Worm (Caenorhabditis elegans) whole organism, L1 larva: ENCODE measurements around the gene sru-35.

Experiments
- C04F5.9 ChIP-seq: sonication (generic microtip); optimal IDR thresholded peaks from 2 replicates; lab custom pipeline; 2016; ENCODE audit warnings: missing genetic modification characterization, missing compliant biosample characterization
- C34B4.2 ChIP-seq: sonication (generic microtip); optimal IDR thresholded peaks from 2 replicates; lab custom pipeline; 2017; ENCODE audit warnings: mild to moderate bottlenecking, missing genetic modification characterization, missing compliant biosample characterization
- Y116A8C.19 ChIP-seq: sonication (generic microtip); optimal IDR thresholded peaks from 2 replicates; lab custom pipeline; 2016; ENCODE audit warnings: missing compliant biosample characterization, missing genetic modification characterization, borderline replicate concordance
- aha-1 ChIP-seq: fragments of 150-350 bp; optimal IDR thresholded peaks from 2 replicates; lab custom pipeline; 2014; ENCODE audit warnings: missing biosample characterization, missing genetic modification characterization
- aly-2 ChIP-seq: fragments of 150-350 bp; optimal IDR thresholded peaks from 2 replicates; lab custom pipeline; 2014; ENCODE audit warnings: missing biosample characterization, missing genetic modification characterization
- ama-1 ChIP-seq: fragments of 150-350 bp; optimal IDR thresholded peaks from 2 replicates; lab custom pipeline; 2014
- blmp-1 ChIP-seq: fragments of 150-350 bp; optimal IDR thresholded peaks from 2 replicates; lab custom pipeline; 2014; ENCODE audit warnings: missing biosample characterization, missing genetic modification characterization
- ceh-63 ChIP-seq: fragments of 200-800 bp; sonication (Bioruptor generic); optimal IDR thresholded peaks from 2 replicates; lab custom pipeline; 2018; ENCODE audit warnings: mild to moderate bottlenecking, missing genetic modification characterization, missing compliant biosample characterization
- ceh-88 ChIP-seq: fragments of 200-800 bp; sonication (Bioruptor generic); IDR thresholded peaks from 2 replicates; pipeline ENCODE4 v1.3.6; 2022; ENCODE audit warnings: missing genetic modification characterization, missing compliant biosample characterization
- ces-1 ChIP-seq: fragments of 150-350 bp; optimal IDR thresholded peaks from 2 replicates; lab custom pipeline; 2014; ENCODE audit warnings: missing biosample characterization, missing genetic modification reagents, missing genetic modification characterization
- efl-1 ChIP-seq, 4 experiments: fragments of 150-350 bp; optimal IDR thresholded peaks in 3 of 4; peaks in 1 of 4; 1 replicate in 1 of 4; 2 replicates in 3 of 4; lab custom pipeline; 2014; ENCODE audit warnings: missing biosample characterization in 2 of 4, missing genetic modification characterization in 2 of 4, missing genetic modification reagents in 2 of 4
- efl-3 ChIP-seq: fragments of 200-800 bp; sonication (Bioruptor generic); optimal IDR thresholded peaks from 2 replicates; lab custom pipeline; 2018; ENCODE audit warnings: mild to moderate bottlenecking, missing genetic modification characterization, missing compliant biosample characterization
- egl-27 ChIP-seq, 2 experiments: fragments of 150-350 bp in 1 of 2; sonication (generic microtip); optimal IDR thresholded peaks; 3 replicates each; lab custom pipeline; 2017 to 2018; ENCODE audit warnings: missing biosample characterization in 2 of 2, missing genetic modification characterization in 2 of 2, missing genetic modification reagents in 2 of 2
- elt-2 ChIP-seq: sonication (generic microtip); optimal IDR thresholded peaks from 2 replicates; lab custom pipeline; 2016; ENCODE audit warnings: missing genetic modification characterization, mild to moderate bottlenecking, inconsistent platforms, missing compliant biosample characterization, missing genetic modification reagents
- ets-5 ChIP-seq: fragments of 200-800 bp; sonication (Bioruptor generic); IDR thresholded peaks from 2 replicates; pipeline ENCODE4 v1.3.6; 2022; ENCODE audit warnings: missing genetic modification characterization, missing compliant biosample characterization
- fkh-4 ChIP-seq: sonication (generic microtip); optimal IDR thresholded peaks from 2 replicates; lab custom pipeline; 2016; ENCODE audit warnings: missing compliant biosample characterization, missing genetic modification characterization, borderline replicate concordance
- hlh-17 ChIP-seq: fragments of 200-800 bp; sonication (Bioruptor generic); optimal IDR thresholded peaks from 2 replicates; lab custom pipeline; 2018; ENCODE audit warnings: missing genetic modification characterization, mild to moderate bottlenecking, missing compliant biosample characterization, moderate library complexity, borderline replicate concordance
- hlh-4 ChIP-seq: sonication (generic microtip); optimal IDR thresholded peaks from 2 replicates; lab custom pipeline; 2016; ENCODE audit warnings: mild to moderate bottlenecking, missing genetic modification characterization, missing compliant biosample characterization
- hpl-2 ChIP-seq: fragments of 150-350 bp; optimal IDR thresholded peaks from 2 replicates; lab custom pipeline; 2014; ENCODE audit warnings: missing biosample characterization, missing genetic modification reagents, missing genetic modification characterization
- irx-1 ChIP-seq: sonication (generic microtip); optimal IDR thresholded peaks from 2 replicates; lab custom pipeline; 2016; ENCODE audit warnings: missing genetic modification characterization, missing compliant biosample characterization
- lin-13 ChIP-seq: fragments of 150-350 bp; optimal IDR thresholded peaks from 2 replicates; lab custom pipeline; 2014; ENCODE audit warnings: missing biosample characterization, missing genetic modification reagents, missing genetic modification characterization
- lin-14 ChIP-seq: fragments of 200-800 bp; sonication (Bioruptor generic); optimal IDR thresholded peaks from 2 replicates; lab custom pipeline; 2018; ENCODE audit warnings: mild to moderate bottlenecking, missing genetic modification characterization, moderate library complexity, missing compliant biosample characterization
- lin-15B ChIP-seq: fragments of 150-350 bp; sonication (generic microtip); optimal IDR thresholded peaks from 3 replicates; lab custom pipeline; 2014; ENCODE audit warnings: missing biosample characterization, missing genetic modification characterization
- lir-3 ChIP-seq: sonication (generic microtip); optimal IDR thresholded peaks from 2 replicates; lab custom pipeline; 2016; ENCODE audit warnings: mild to moderate bottlenecking, missing genetic modification characterization, moderate library complexity, missing compliant biosample characterization; ENCODE audit not compliant: poor library complexity
- mab-9 ChIP-seq: fragments of 200-800 bp; sonication (Bioruptor generic); IDR thresholded peaks from 2 replicates; pipeline ENCODE4 v1.3.6; 2022; ENCODE audit warnings: missing genetic modification reagents, missing genetic modification characterization, missing compliant biosample characterization
- nhr-11 ChIP-seq: fragments of 150-350 bp; optimal IDR thresholded peaks from 2 replicates; lab custom pipeline; 2014; ENCODE audit warnings: missing biosample characterization, missing genetic modification characterization
- nhr-12 ChIP-seq: sonication (generic microtip); optimal IDR thresholded peaks from 2 replicates; lab custom pipeline; 2017; ENCODE audit warnings: missing biosample characterization, missing genetic modification characterization
- nhr-19 ChIP-seq: fragments of 200-800 bp; sonication (Bioruptor generic); conservative IDR thresholded peaks from 2 replicates; pipeline ENCODE4 v1.3.6; 2022; ENCODE audit warnings: missing genetic modification characterization, missing compliant biosample characterization
- nhr-20 ChIP-seq: sonication (generic microtip); optimal IDR thresholded peaks from 2 replicates; lab custom pipeline; 2016; ENCODE audit warnings: mild to moderate bottlenecking, missing genetic modification characterization, missing compliant biosample characterization
- nhr-237 ChIP-seq: fragments of 150-350 bp; optimal IDR thresholded peaks from 2 replicates; lab custom pipeline; 2014; ENCODE audit warnings: missing biosample characterization, missing genetic modification characterization
- nhr-28 ChIP-seq: fragments of 150-350 bp; optimal IDR thresholded peaks from 2 replicates; lab custom pipeline; 2014; ENCODE audit warnings: missing biosample characterization, missing genetic modification characterization
- nhr-71 ChIP-seq: sonication (generic microtip); optimal IDR thresholded peaks from 2 replicates; lab custom pipeline; 2016; ENCODE audit warnings: mild to moderate bottlenecking, missing genetic modification characterization, moderate library complexity, missing compliant biosample characterization
- nhr-76 ChIP-seq: sonication (generic microtip); optimal IDR thresholded peaks from 2 replicates; lab custom pipeline; 2017; ENCODE audit warnings: missing biosample characterization, missing genetic modification characterization
- nhr-77 ChIP-seq: fragments of 150-350 bp; optimal IDR thresholded peaks from 2 replicates; lab custom pipeline; 2014; ENCODE audit warnings: missing biosample characterization, missing genetic modification characterization
- nhr-85 ChIP-seq: sonication (generic microtip); peaks from one replicate; lab custom pipeline; 2016; ENCODE audit warnings: missing genetic modification characterization, inconsistent platforms, missing compliant biosample characterization
- pqm-1 ChIP-seq: sonication (generic microtip); optimal IDR thresholded peaks from 3 replicates; lab custom pipeline; 2017; ENCODE audit warnings: missing biosample characterization, missing genetic modification characterization
- rnt-1 ChIP-seq: sonication (generic microtip); optimal IDR thresholded peaks from 2 replicates; lab custom pipeline; 2016; ENCODE audit warnings: mild to moderate bottlenecking, missing genetic modification characterization, moderate library complexity, missing compliant biosample characterization
- sox-4 ChIP-seq: sonication (generic microtip); optimal IDR thresholded peaks from 2 replicates; lab custom pipeline; 2016; ENCODE audit warnings: missing genetic modification characterization, missing compliant biosample characterization
- sptf-1 ChIP-seq: fragments of 150-350 bp; optimal IDR thresholded peaks from 2 replicates; lab custom pipeline; 2014; ENCODE audit warnings: missing biosample characterization, missing genetic modification characterization
- swsn-7 ChIP-seq: sonication (generic microtip); optimal IDR thresholded peaks from 2 replicates; lab custom pipeline; 2016; ENCODE audit warnings: missing genetic modification characterization, missing compliant biosample characterization
- tbx-2 ChIP-seq: sonication (generic microtip); optimal IDR thresholded peaks from 2 replicates; lab custom pipeline; 2016; ENCODE audit warnings: missing genetic modification characterization, missing compliant biosample characterization
- unc-30 ChIP-seq: sonication (generic microtip); optimal IDR thresholded peaks from 2 replicates; lab custom pipeline; 2017; ENCODE audit warnings: missing biosample characterization, missing genetic modification characterization
- unc-62 ChIP-seq: fragments of 150-350 bp; optimal IDR thresholded peaks from 2 replicates; lab custom pipeline; 2014; ENCODE audit warnings: missing biosample characterization, missing genetic modification reagents, missing genetic modification characterization
- unc-86 ChIP-seq: sonication (generic microtip); optimal IDR thresholded peaks from 2 replicates; lab custom pipeline; 2016; ENCODE audit warnings: missing genetic modification characterization, missing compliant biosample characterization
- unc-98 ChIP-seq: fragments of 200-800 bp; sonication (Bioruptor generic); IDR thresholded peaks from 2 replicates; pipeline ENCODE4 v1.3.6; 2022; ENCODE audit warnings: missing genetic modification characterization, missing compliant biosample characterization
- xbp-1 ChIP-seq: sonication (generic microtip); optimal IDR thresholded peaks from 2 replicates; lab custom pipeline; 2016; ENCODE audit warnings: missing genetic modification characterization, missing compliant biosample characterization
- zip-4 ChIP-seq: fragments of 200-800 bp; sonication (Bioruptor generic); optimal IDR thresholded peaks from 2 replicates; lab custom pipeline; 2018; ENCODE audit warnings: mild to moderate bottlenecking, missing genetic modification characterization, moderate library complexity, missing compliant biosample characterization
- ztf-11 ChIP-seq, 2 experiments: sonication (generic microtip); optimal IDR thresholded peaks; 2 replicates each; lab custom pipeline; 2016 to 2017; ENCODE audit warnings: missing genetic modification characterization in 2 of 2, missing biosample characterization in 1 of 2, missing compliant biosample characterization in 1 of 2

sru-35 gene

DNA sequence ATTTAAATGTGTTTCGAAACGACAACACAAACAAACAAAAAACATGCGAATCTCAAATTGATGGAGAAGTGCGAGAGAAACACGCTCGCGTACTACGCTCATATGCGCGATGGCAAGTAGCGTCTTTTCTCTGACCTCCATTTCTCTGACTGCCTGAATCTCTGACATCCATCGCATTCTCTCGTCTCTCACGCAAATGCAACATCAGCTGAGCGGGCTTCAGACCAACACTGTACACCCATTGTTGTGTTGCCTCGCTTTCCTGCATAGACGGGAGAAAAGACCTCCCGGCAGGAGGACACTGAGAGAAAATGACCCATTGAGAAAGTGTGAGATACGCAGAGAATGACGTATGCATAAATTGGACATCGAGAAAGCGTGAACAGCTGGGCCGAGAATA lies 7.9 kb downstream of the sru-35 start (continued):
- TF ChIP-seq elt-2 (tag; lab: Kevin White, UChicago), result peak; percentile 43
- TF ChIP-seq ces-1, result no peak
- peak; percentile 61 for TF ChIP-seq xbp-1 (tag; lab: Kevin White, UChicago)
- TF ChIP-seq efl-1 (optimal IDR thresholded peaks at IDR 0.05; lab: Kevin White, UChicago), result peak; percentile 68 to 70
- TF ChIP-seq efl-1 (GFP tag; optimal IDR thresholded peaks at IDR 0.05 in 1 of 2; lab: Kevin White, UChicago), result peak; percentile 32 to 94
- peak; percentile 86 for TF ChIP-seq nhr-71
- no peak for TF ChIP-seq nhr-12
- TF ChIP-seq mab-9 (GFP tag; lab: Robert Waterston, UW), result no peak
- TF ChIP-seq irx-1, result peak; percentile 62
- peak; percentile 58 for TF ChIP-seq tbx-2
- TF ChIP-seq fkh-4 (tag; lab: Kevin White, UChicago), result no peak
- peak; percentile 97 for TF ChIP-seq lin-14
- TF ChIP-seq Y116A8C.19 (tag; lab: Kevin White, UChicago), result no peak
- TF ChIP-seq nhr-237 (tag; lab: Kevin White, UChicago), result peak; percentile 32
- TF ChIP-seq ceh-88 (GFP tag; lab: Robert Waterston, UW), result no peak
- TF ChIP-seq nhr-28 (tag; lab: Kevin White, UChicago), result no peak
- TF ChIP-seq unc-98 (GFP tag; lab: Robert Waterston, UW), result no peak
- TF ChIP-seq nhr-20 (tag; lab: Kevin White, UChicago), result peak; percentile 81
- TF ChIP-seq sptf-1, result no peak
- TF ChIP-seq hpl-2 (GFP tag; lab: Kevin White, UChicago), result peak; percentile 46
- no peak for TF ChIP-seq C34B4.2 (tag; lab: Kevin White, UChicago)
- TF ChIP-seq unc-86 (tag; lab: Kevin White, UChicago), result peak; percentile 49
- peak in 1 of 2 experiments; percentile 31 for TF ChIP-seq ztf-11 (tag; optimal IDR thresholded peaks at IDR 0.05; lab: Kevin White, UChicago)
- no peak for TF ChIP-seq aha-1 (tag; lab: Kevin White, UChicago)
- TF ChIP-seq nhr-76, result no peak
- no peak for TF ChIP-seq ama-1 (lab: Kevin White, UChicago)
- no peak for TF ChIP-seq efl-3
- TF ChIP-seq ceh-63, result no peak
- TF ChIP-seq nhr-11 (tag; lab: Kevin White, UChicago), result no peak
- no peak for TF ChIP-seq ets-5 (GFP tag; lab: Robert Waterston, UW)
- peak; percentile 75 for TF ChIP-seq nhr-77
- TF ChIP-seq blmp-1 (tag; lab: Kevin White, UChicago), result peak; percentile 95
- TF ChIP-seq zip-4 (GFP tag; lab: Kevin White, UChicago), result no peak
- no peak for TF ChIP-seq aly-2 (tag; lab: Kevin White, UChicago)
- no peak for TF ChIP-seq lin-15B (tag; lab: Kevin White, UChicago)
- no peak for TF ChIP-seq C04F5.9 (tag; lab: Kevin White, UChicago)
- no peak for TF ChIP-seq hlh-4 (tag; lab: Kevin White, UChicago)
- peak; percentile 30 for TF ChIP-seq lir-3 (tag; lab: Kevin White, UChicago)
- TF ChIP-seq hlh-17 (GFP tag; lab: Kevin White, UChicago), result no peak
- peak; percentile 28 to 56 for TF ChIP-seq egl-27 (tag; optimal IDR thresholded peaks at IDR 0.05; lab: Kevin White, UChicago)
- no peak for TF ChIP-seq unc-62
- TF ChIP-seq pqm-1 (tag; lab: Kevin White, UChicago), result no peak
- TF ChIP-seq rnt-1, result peak; percentile 62
- peak; percentile 62 for TF ChIP-seq nhr-19 (GFP tag; lab: Robert Waterston, UW)
- TF ChIP-seq nhr-85 (tag; lab: Kevin White, UChicago), result peak; percentile 99
- peak; percentile 56 for TF ChIP-seq swsn-7 (tag; lab: Kevin White, UChicago)
- no peak for TF ChIP-seq sox-4 (tag; lab: Kevin White, UChicago)
- no peak for TF ChIP-seq unc-30 (tag; lab: Kevin White, UChicago)
- TF ChIP-seq lin-13 (GFP tag; lab: Kevin White, UChicago), result peak; percentile 39
